Worm (Caenorhabditis elegans): ENCODE measurements around the gene F01E11.18.

F01E11.18 gene

DNA sequence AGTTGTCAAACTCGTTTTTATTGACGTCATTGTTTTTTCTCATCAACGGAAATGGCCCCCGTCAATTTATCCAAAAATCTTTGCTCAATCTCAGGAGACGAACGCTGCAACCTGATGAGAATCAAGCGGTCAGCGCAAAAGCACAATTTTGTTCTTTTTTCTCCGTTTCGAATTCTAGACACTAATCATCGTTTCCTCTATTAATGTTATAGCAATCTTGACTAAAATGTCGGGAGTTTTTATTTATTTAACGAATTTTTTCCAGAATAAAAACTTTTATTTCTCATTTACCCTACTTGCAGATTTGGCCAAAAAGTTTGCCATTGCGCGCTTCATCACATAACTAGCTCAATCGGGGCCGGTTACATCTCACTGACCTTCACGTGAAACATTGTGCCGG lies at the start of gene F01E11.18:
Gene F01E11.18, plus strand, starts transcription at position 301 of the 400 bp plus-strand sequence.
- TF ChIP-seq lir-3 (tag; optimal IDR thresholded peaks at IDR 0.05; ENCODE audit: poor library complexity), result no peak
- no peak for TF ChIP-seq lin-13 (GFP tag; optimal IDR thresholded peaks at IDR 0.05)
- TF ChIP-seq nhr-71 (tag; optimal IDR thresholded peaks at IDR 0.05), result no peak

DNA sequence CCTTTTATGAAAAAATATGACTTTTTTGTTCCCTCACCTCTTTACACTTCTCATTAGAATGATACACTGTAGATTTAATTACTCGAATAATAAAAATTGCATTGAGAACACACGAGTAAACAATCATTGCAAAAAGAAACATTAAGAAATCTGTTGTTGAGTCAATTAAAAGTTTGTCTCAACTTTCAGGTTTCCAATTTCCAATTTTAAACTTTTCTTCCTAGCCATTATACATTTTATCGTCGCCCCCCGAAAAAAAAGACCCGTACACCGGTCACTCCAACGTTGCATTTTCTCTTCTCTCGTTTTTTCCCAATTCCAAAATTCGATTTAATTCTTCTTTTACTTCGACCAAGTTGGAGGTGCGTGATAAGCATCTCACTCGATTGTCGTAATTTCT lies 49.5 kb upstream of the F01E11.18 start, which contains the start of gene C16E9.1:
Gene C16E9.1, plus strand, starts transcription at position 301 of the 400 bp plus-strand sequence.
- TF ChIP-seq lin-14 (GFP tag; optimal IDR thresholded peaks at IDR 0.05) (peak; percentile 0), blmp-1 (tag; optimal IDR thresholded peaks at IDR 0.05) (peak; percentile 66), elt-3 (tag; optimal IDR thresholded peaks at IDR 0.05) (peak in 1 of 6 experiments; percentile 33), nhr-20 (tag; optimal IDR thresholded peaks at IDR 0.05) (no peak), C16A3.4 (tag; optimal IDR thresholded peaks at IDR 0.05) (no peak), hpl-2 (GFP tag; optimal IDR thresholded peaks at IDR 0.05) (no peak)

DNA sequence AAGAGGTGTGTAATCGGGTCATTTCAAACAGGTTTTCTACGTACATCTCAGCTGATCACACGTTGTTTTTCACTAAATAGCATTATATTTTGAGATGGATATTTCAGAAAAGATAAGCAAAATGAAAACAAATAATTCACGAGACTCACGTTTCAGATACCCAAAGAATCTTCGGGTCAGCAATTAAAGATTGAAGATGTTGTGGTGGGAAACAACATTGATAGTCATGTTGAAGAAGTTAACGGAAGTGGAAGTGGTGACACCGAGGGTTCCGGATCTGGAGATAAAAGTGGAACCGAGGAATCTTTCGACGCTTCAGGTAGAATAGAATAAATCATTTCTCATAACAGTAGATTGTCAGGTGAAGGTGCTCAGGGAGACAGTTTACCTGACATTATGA lies 48.7 kb upstream of the F01E11.18 start:
- TF ChIP-seq lin-15B (tag; optimal IDR thresholded peaks at IDR 0.05) (no peak), irx-1 (tag; optimal IDR thresholded peaks at IDR 0.05) (no peak), blmp-1 (tag; optimal IDR thresholded peaks at IDR 0.05) (peak; percentile 24), efl-1 (optimal IDR thresholded peaks at IDR 0.05) (no peak), efl-1 (GFP tag; optimal IDR thresholded peaks at IDR 0.05 in 1 of 2) (no peak), snpc-4 (tag; optimal IDR thresholded peaks at IDR 0.05) (no peak), hlh-4 (tag; optimal IDR thresholded peaks at IDR 0.05) (no peak), ceh-8 (GFP tag; optimal IDR thresholded peaks at IDR 0.05) (no peak), xbp-1 (tag; optimal IDR thresholded peaks at IDR 0.05) (no peak), fos-1 (tag; optimal IDR thresholded peaks at IDR 0.05) (no peak), ama-1 (optimal IDR thresholded peaks at IDR 0.05) (no peak), ceh-90 (tag; optimal IDR thresholded peaks at IDR 0.05) (no peak), lsy-2 (tag; optimal IDR thresholded peaks at IDR 0.05) (no peak), elt-3 (tag; optimal IDR thresholded peaks at IDR 0.05) (peak in 1 of 6 experiments; percentile 14), mep-1 (tag; optimal IDR thresholded peaks at IDR 0.05) (no peak), ceh-82 (tag; optimal IDR thresholded peaks at IDR 0.05) (no peak), pax-3 (tag; optimal IDR thresholded peaks at IDR 0.05) (no peak)

DNA sequence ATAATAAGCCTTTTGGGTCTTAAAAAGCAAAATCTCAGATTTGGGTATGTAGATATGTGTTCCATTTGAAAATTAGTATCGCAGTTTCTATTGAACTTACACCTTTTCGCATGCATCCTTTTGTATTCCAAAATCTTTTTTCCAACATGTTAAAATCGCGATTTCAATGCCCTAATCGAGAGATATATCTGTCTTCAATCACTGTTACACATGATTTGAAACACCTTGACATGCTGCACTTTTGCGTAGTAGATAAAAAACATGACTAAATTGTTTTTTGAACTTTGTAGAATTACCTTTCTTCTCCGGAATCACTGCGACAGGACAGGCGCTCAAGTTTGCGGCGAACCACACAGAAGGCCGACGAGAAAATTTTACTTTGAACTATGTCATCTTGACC lies 47.7 kb upstream of the F01E11.18 start:
- TF ChIP-seq lin-13 (GFP tag; optimal IDR thresholded peaks at IDR 0.05), result no peak
- no peak for TF ChIP-seq aly-2 (tag; optimal IDR thresholded peaks at IDR 0.05)
- TF ChIP-seq nhr-76 (tag; optimal IDR thresholded peaks at IDR 0.05), result no peak
- peak in 2 of 6 experiments; percentile 37 to 42 for TF ChIP-seq elt-3 (tag; optimal IDR thresholded peaks at IDR 0.05)
- no peak for TF ChIP-seq hpl-2 (GFP tag; optimal IDR thresholded peaks at IDR 0.05)
- peak; percentile 41 for TF ChIP-seq lin-14 (GFP tag; optimal IDR thresholded peaks at IDR 0.05)
- no peak for TF ChIP-seq C34B4.2 (tag; optimal IDR thresholded peaks at IDR 0.05)
- TF ChIP-seq dsc-1 (tag; optimal IDR thresholded peaks at IDR 0.05), result no peak
- no peak for TF ChIP-seq nhr-28 (tag; optimal IDR thresholded peaks at IDR 0.05)
- no peak for TF ChIP-seq sup-37 (GFP tag; optimal IDR thresholded peaks at IDR 0.05)
- TF ChIP-seq lin-15B (tag; optimal IDR thresholded peaks at IDR 0.05), result no peak
- TF ChIP-seq tlp-1 (tag; optimal IDR thresholded peaks at IDR 0.05), result no peak
- TF ChIP-seq ztf-4 (tag; optimal IDR thresholded peaks at IDR 0.05), result no peak
- TF ChIP-seq sptf-1 (tag; optimal IDR thresholded peaks at IDR 0.05), result no peak
- TF ChIP-seq hlh-17 (GFP tag; optimal IDR thresholded peaks at IDR 0.05; ENCODE audit: borderline replicate concordance), result no peak
- peak; percentile 75 for TF ChIP-seq blmp-1 (tag; optimal IDR thresholded peaks at IDR 0.05)
- TF ChIP-seq skn-1 (tag; optimal IDR thresholded peaks at IDR 0.05), result no peak
- TF ChIP-seq irx-1 (tag; optimal IDR thresholded peaks at IDR 0.05), result no peak
- no peak for TF ChIP-seq lir-3 (tag; optimal IDR thresholded peaks at IDR 0.05; ENCODE audit: poor library complexity)
- no peak for TF ChIP-seq aha-1 (tag; optimal IDR thresholded peaks at IDR 0.05)
- TF ChIP-seq C16A3.4 (tag; optimal IDR thresholded peaks at IDR 0.05), result no peak
- no peak for TF ChIP-seq jun-1 (tag; optimal IDR thresholded peaks at IDR 0.05)
- no peak for TF ChIP-seq lin-39 (tag; optimal IDR thresholded peaks at IDR 0.05)
- TF ChIP-seq nhr-85 (tag), result peak; percentile 25
- TF ChIP-seq mab-9 (GFP tag; IDR thresholded peaks at IDR 0.05), result no peak
- TF ChIP-seq ceh-88 (GFP tag; IDR thresholded peaks at IDR 0.05), result no peak
- TF ChIP-seq pag-3 (tag; optimal IDR thresholded peaks at IDR 0.05; ENCODE audit: borderline replicate concordance, insufficient read depth), result no peak
- TF ChIP-seq grh-1 (GFP tag; IDR thresholded peaks at IDR 0.05), result no peak
- no peak for TF ChIP-seq nhr-84 (tag; optimal IDR thresholded peaks at IDR 0.05)
- no peak for TF ChIP-seq ceh-8 (GFP tag; optimal IDR thresholded peaks at IDR 0.05)
- no peak for TF ChIP-seq rnt-1 (tag; optimal IDR thresholded peaks at IDR 0.05)
- peak; percentile 29 for TF ChIP-seq nhr-20 (tag; optimal IDR thresholded peaks at IDR 0.05)
- no peak for TF ChIP-seq sox-4 (tag; optimal IDR thresholded peaks at IDR 0.05)
- TF ChIP-seq nhr-19 (GFP tag; conservative IDR thresholded peaks at IDR 0.05), result no peak

Data from whole organism, L1 larva.